Worm (Caenorhabditis elegans) whole organism, L4 larva: Measurements from ENCODE around the gene F12F6.1.
A peak's percentile ranks its signal among the peaks of the same experiment; 100 is the strongest.

ENCODE experiments used
- F26F4.8 ChIP-seq: fragments of 200-800 bp; sonication (Bioruptor generic); conservative IDR thresholded peaks from 2 replicates; pipeline ENCODE4 v1.3.6; 2022; ENCODE audit warnings: missing genetic modification characterization, missing compliant biosample characterization
- F37D6.2 ChIP-seq: sonication (generic microtip); optimal IDR thresholded peaks from 2 replicates; lab custom pipeline; 2016; ENCODE audit warnings: mild to moderate bottlenecking, missing genetic modification characterization, missing compliant biosample characterization
- F44E2.7 ChIP-seq: fragments of 200-800 bp; sonication (Bioruptor generic); IDR thresholded peaks from 2 replicates; pipeline ENCODE4 v2.1.2; 2022; ENCODE audit warnings: missing genetic modification characterization, missing compliant biosample characterization
- R02D3.7 ChIP-seq: fragments of 150-350 bp; sonication (generic microtip); optimal IDR thresholded peaks from 3 replicates; lab custom pipeline; 2014; ENCODE audit warnings: missing biosample characterization, missing genetic modification characterization
- T20F7.1 ChIP-seq: fragments of 200-800 bp; sonication (Bioruptor generic); optimal IDR thresholded peaks from 2 replicates; lab custom pipeline; 2018; ENCODE audit warnings: mild to moderate bottlenecking, missing genetic modification characterization, missing compliant biosample characterization
- Y48G9A.11 ChIP-seq: fragments of 200-800 bp; sonication (Bioruptor generic); IDR thresholded peaks from 2 replicates; pipeline ENCODE4 v1.3.6; 2022; ENCODE audit warnings: missing genetic modification reagents, missing genetic modification characterization, missing compliant biosample characterization
- Y5F2A.4 ChIP-seq: fragments of 200-800 bp; sonication (Bioruptor generic); optimal IDR thresholded peaks from 2 replicates; lab custom pipeline; 2018; ENCODE audit warnings: mild to moderate bottlenecking, missing genetic modification characterization, missing compliant biosample characterization
- Y75B8A.6 ChIP-seq: fragments of 200-800 bp; sonication (Bioruptor generic); IDR thresholded peaks from 2 replicates; pipeline ENCODE4 v1.3.6; 2022; ENCODE audit warnings: missing genetic modification reagents, missing genetic modification characterization, missing compliant biosample characterization
- ZK546.5 ChIP-seq, 2 experiments: sonication (generic microtip); optimal IDR thresholded peaks; 2 replicates each; lab custom pipeline; 2017; ENCODE audit warnings: missing biosample characterization in 2 of 2, missing genetic modification characterization in 2 of 2
- aha-1 ChIP-seq: fragments of 150-350 bp; peaks from one replicate; lab custom pipeline; 2014; ENCODE audit warnings: missing biosample characterization, missing genetic modification characterization
- ama-1 ChIP-seq: fragments of 150-350 bp; optimal IDR thresholded peaks from 2 replicates; lab custom pipeline; 2014; ENCODE audit warnings: inconsistent platforms, mixed read lengths
- arid-1 ChIP-seq: fragments of 200-800 bp; sonication (Bioruptor generic); conservative IDR thresholded peaks from 2 replicates; pipeline ENCODE4 v1.3.6; 2022; ENCODE audit warnings: missing genetic modification reagents, missing genetic modification characterization, missing compliant biosample characterization
- ceh-44 ChIP-seq: fragments of 200-800 bp; sonication (Bioruptor generic); IDR thresholded peaks from 2 replicates; pipeline ENCODE4 v1.3.6; 2022; ENCODE audit warnings: missing genetic modification reagents, missing genetic modification characterization, missing compliant biosample characterization
- cey-2 ChIP-seq: sonication (generic microtip); optimal IDR thresholded peaks from 3 replicates; lab custom pipeline; 2017; ENCODE audit warnings: missing genetic modification characterization, mild to moderate bottlenecking, missing compliant biosample characterization, antibody characterized with exemption, borderline replicate concordance; ENCODE audit not compliant: insufficient read depth
- ctbp-1 ChIP-seq: fragments of 200-800 bp; sonication (Bioruptor generic); IDR thresholded peaks from 2 replicates; pipeline ENCODE4 v1.3.6; 2022; ENCODE audit warnings: missing genetic modification reagents, missing genetic modification characterization, missing compliant biosample characterization
- daf-19 ChIP-seq: fragments of 200-800 bp; sonication (Bioruptor generic); conservative IDR thresholded peaks from 2 replicates; pipeline ENCODE4 v1.3.6; 2022; ENCODE audit warnings: missing genetic modification characterization, missing compliant biosample characterization
- daf-8 ChIP-seq: fragments of 200-800 bp; sonication (Bioruptor generic); IDR thresholded peaks from 2 replicates; pipeline ENCODE4 v1.3.6; 2022; ENCODE audit warnings: missing genetic modification characterization, missing compliant biosample characterization
- dmd-6 ChIP-seq: fragments of 200-800 bp; sonication (Bioruptor generic); IDR thresholded peaks from 2 replicates; pipeline ENCODE4 v1.3.6; 2022; ENCODE audit warnings: missing genetic modification reagents, missing genetic modification characterization, missing compliant biosample characterization
- dmd-8 ChIP-seq: fragments of 200-800 bp; sonication (Bioruptor generic); IDR thresholded peaks from 2 replicates; pipeline ENCODE4 v1.3.6; 2022; ENCODE audit warnings: missing genetic modification characterization, missing compliant biosample characterization
- fkh-10 ChIP-seq: fragments of 150-350 bp; optimal IDR thresholded peaks from 2 replicates; lab custom pipeline; 2014; ENCODE audit warnings: missing biosample characterization, missing genetic modification reagents, missing genetic modification characterization
- fos-1 ChIP-seq: fragments of 150-350 bp; optimal IDR thresholded peaks from 2 replicates; lab custom pipeline; 2014; ENCODE audit warnings: missing biosample characterization, missing genetic modification characterization
- gei-8 ChIP-seq: fragments of 200-800 bp; sonication (Bioruptor generic); optimal IDR thresholded peaks from 2 replicates; lab custom pipeline; 2018; ENCODE audit warnings: mild to moderate bottlenecking, missing genetic modification characterization, missing compliant biosample characterization
- hif-1 ChIP-seq, 2 experiments: sonication (generic microtip); optimal IDR thresholded peaks; 2 replicates each; lab custom pipeline; 2016 to 2017; ENCODE audit warnings: missing compliant biosample characterization in 2 of 2, missing genetic modification characterization in 2 of 2, missing genetic modification reagents in 2 of 2, missing genotype in 2 of 2, mild to moderate bottlenecking in 1 of 2
- jun-1 ChIP-seq: fragments of 150-350 bp; optimal IDR thresholded peaks from 2 replicates; lab custom pipeline; 2014; ENCODE audit warnings: missing biosample characterization, missing genetic modification reagents, missing genetic modification characterization
- lim-7 ChIP-seq: fragments of 200-800 bp; sonication (Bioruptor generic); IDR thresholded peaks from 2 replicates; pipeline ENCODE4 v1.3.6; 2022; ENCODE audit warnings: missing genetic modification characterization, missing compliant biosample characterization
- lin-15B ChIP-seq: fragments of 150-350 bp; sonication (generic microtip); optimal IDR thresholded peaks from 3 replicates; lab custom pipeline; 2014; ENCODE audit warnings: missing biosample characterization, missing genetic modification characterization
- lin-29 ChIP-seq: fragments of 200-800 bp; sonication (Bioruptor generic); IDR thresholded peaks from 2 replicates; pipeline ENCODE4 v1.3.6; 2022; ENCODE audit warnings: missing genetic modification reagents, missing genetic modification characterization, missing compliant biosample characterization
- lin-38 ChIP-seq: fragments of 200-800 bp; sonication (Bioruptor generic); IDR thresholded peaks from 2 replicates; pipeline ENCODE4 v1.3.6; 2022; ENCODE audit warnings: missing genetic modification reagents, missing genetic modification characterization, missing compliant biosample characterization
- lin-39 ChIP-seq: fragments of 150-350 bp; optimal IDR thresholded peaks from 2 replicates; lab custom pipeline; 2014; ENCODE audit warnings: missing biosample characterization, missing genetic modification reagents, missing genetic modification characterization
- lsy-2 ChIP-seq, 2 experiments: fragments of 150-350 bp in 1 of 2; sonication (generic microtip) in 1 of 2; optimal IDR thresholded peaks; 2 replicates each; lab custom pipeline; 2014 to 2017; ENCODE audit warnings: missing biosample characterization in 2 of 2, missing genetic modification characterization in 2 of 2
- madf-5 ChIP-seq, 2 experiments: fragments of 200-800 bp; sonication (Bioruptor generic); IDR thresholded peaks; 2 replicates each; pipeline ENCODE4 v1.3.6; 2022; ENCODE audit warnings: missing compliant biosample characterization in 2 of 2, missing genetic modification characterization in 2 of 2
- mdl-1 ChIP-seq, 2 experiments: fragments of 150-350 bp in 1 of 2; sonication (generic microtip) in 1 of 2; optimal IDR thresholded peaks; 2 replicates each; lab custom pipeline; 2014 to 2017; ENCODE audit warnings: missing biosample characterization in 2 of 2, missing genetic modification characterization in 2 of 2
- mdt-29 ChIP-seq: fragments of 200-800 bp; sonication (Bioruptor generic); IDR thresholded peaks from 2 replicates; pipeline ENCODE4 v1.3.6; 2022; ENCODE audit warnings: missing genetic modification reagents, missing genetic modification characterization, missing compliant biosample characterization
- mes-2 ChIP-seq: sonication (generic microtip); optimal IDR thresholded peaks from 2 replicates; lab custom pipeline; 2016; ENCODE audit warnings: missing genotype, mild to moderate bottlenecking, missing genetic modification characterization, missing compliant biosample characterization; ENCODE audit not compliant: poor library complexity, severe bottlenecking
- mxl-2 ChIP-seq: fragments of 200-800 bp; sonication (Bioruptor generic); conservative IDR thresholded peaks from 2 replicates; pipeline ENCODE4 v1.3.6; 2022; ENCODE audit warnings: missing genetic modification reagents, missing genetic modification characterization, missing compliant biosample characterization
- nhr-102 ChIP-seq: sonication (generic microtip); optimal IDR thresholded peaks from 2 replicates; lab custom pipeline; 2016; ENCODE audit warnings: mild to moderate bottlenecking, missing genetic modification characterization, moderate library complexity, missing compliant biosample characterization
- nhr-11 ChIP-seq: fragments of 150-350 bp; optimal IDR thresholded peaks from 2 replicates; lab custom pipeline; 2014; ENCODE audit warnings: missing biosample characterization, missing genetic modification characterization
- nhr-111 ChIP-seq: fragments of 200-800 bp; sonication (Bioruptor generic); optimal IDR thresholded peaks from 2 replicates; lab custom pipeline; 2018; ENCODE audit warnings: mild to moderate bottlenecking, missing genetic modification characterization, missing compliant biosample characterization
- nhr-237 ChIP-seq: sonication (generic microtip); optimal IDR thresholded peaks from 2 replicates; lab custom pipeline; 2017; ENCODE audit warnings: missing biosample characterization, missing genetic modification characterization
- nhr-28 ChIP-seq: fragments of 150-350 bp; optimal IDR thresholded peaks from 2 replicates; lab custom pipeline; 2014; ENCODE audit warnings: missing biosample characterization, missing genetic modification characterization
- nhr-48 ChIP-seq: sonication (generic microtip); optimal IDR thresholded peaks from 2 replicates; lab custom pipeline; 2016; ENCODE audit warnings: mild to moderate bottlenecking, missing genetic modification characterization, missing compliant biosample characterization
- nhr-77 ChIP-seq: fragments of 150-350 bp; optimal IDR thresholded peaks from 2 replicates; lab custom pipeline; 2014; ENCODE audit warnings: missing biosample characterization, missing genetic modification characterization
- php-3 ChIP-seq: fragments of 200-800 bp; sonication (Bioruptor generic); IDR thresholded peaks from 2 replicates; pipeline ENCODE4 v1.3.6; 2022; ENCODE audit warnings: missing genetic modification reagents, missing genetic modification characterization, missing compliant biosample characterization
- saeg-2 ChIP-seq: fragments of 200-800 bp; sonication (Bioruptor generic); IDR thresholded peaks from 2 replicates; pipeline ENCODE4 v1.3.6; 2022; ENCODE audit warnings: missing genetic modification reagents, missing genetic modification characterization, missing compliant biosample characterization
- set-16 ChIP-seq: fragments of 200-800 bp; sonication (Bioruptor generic); IDR thresholded peaks from 2 replicates; pipeline ENCODE4 v1.3.6; 2022; ENCODE audit warnings: missing genetic modification reagents, missing genetic modification characterization, missing compliant biosample characterization
- skn-1 ChIP-seq: fragments of 150-350 bp; optimal IDR thresholded peaks from 2 replicates; lab custom pipeline; 2014; ENCODE audit warnings: missing biosample characterization, missing genetic modification characterization
- spr-1 ChIP-seq: sonication (generic microtip); optimal IDR thresholded peaks from 2 replicates; lab custom pipeline; 2016; ENCODE audit warnings: mild to moderate bottlenecking, missing genetic modification characterization, missing compliant biosample characterization
- unc-130 ChIP-seq: sonication (generic microtip); optimal IDR thresholded peaks from 2 replicates; lab custom pipeline; 2016; ENCODE audit warnings: missing genetic modification reagents, missing genetic modification characterization, missing compliant biosample characterization
- unc-62 ChIP-seq, 3 experiments: fragments of 150-350 bp in 1 of 3; sonication (generic microtip); optimal IDR thresholded peaks in 2 of 3; peaks in 1 of 3; 1 replicate in 1 of 3; 2 replicates in 2 of 3; lab custom pipeline; 2014 to 2017; ENCODE audit warnings: missing biosample characterization in 3 of 3, missing genetic modification characterization in 3 of 3, missing genetic modification reagents in 3 of 3, missing genotype in 1 of 3
- zfp-3 ChIP-seq: fragments of 200-800 bp; sonication (Bioruptor generic); conservative IDR thresholded peaks from 2 replicates; pipeline ENCODE4 v1.3.6; 2022; ENCODE audit warnings: missing genetic modification reagents, missing genetic modification characterization, missing compliant biosample characterization
- zip-2 ChIP-seq: fragments of 150-350 bp; optimal IDR thresholded peaks from 2 replicates; lab custom pipeline; 2014; ENCODE audit warnings: missing biosample characterization, missing genetic modification characterization

Gene F12F6.1

DNA sequence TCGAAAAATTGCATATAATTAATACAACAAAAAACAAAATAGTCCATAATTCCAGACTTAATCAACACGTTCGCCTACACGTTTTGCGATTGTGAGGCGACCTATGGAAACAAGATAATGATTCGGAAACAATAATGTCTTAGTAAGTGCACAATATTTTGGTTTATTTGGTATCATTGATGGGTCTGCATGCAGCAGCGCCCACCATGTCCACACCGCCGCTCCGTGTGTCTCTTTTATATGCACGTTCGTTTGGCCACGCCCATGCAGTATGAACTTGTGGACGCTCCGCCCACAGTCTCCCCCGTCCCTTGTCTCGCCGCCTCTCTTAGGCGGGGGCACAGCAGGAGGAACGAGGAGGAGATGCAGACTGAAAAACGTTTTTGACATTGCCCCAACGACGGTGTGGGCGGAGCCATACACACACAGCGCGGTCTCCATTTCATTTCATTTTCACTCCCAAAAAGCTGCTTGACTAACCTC, 10.5 kb downstream of the F12F6.1 start, which contains the start of gene mig-38 (continued):
- TF ChIP-seq F44E2.7 (GFP tag; lab: Robert Waterston, UW) = no peak
- peak; percentile 45 for TF ChIP-seq arid-1 (GFP tag; lab: Robert Waterston, UW)
- TF ChIP-seq nhr-77 (tag; lab: Kevin White, UChicago) = peak; percentile 48
- no peak for TF ChIP-seq lin-39 (tag; lab: Kevin White, UChicago)
- TF ChIP-seq mdt-29 (GFP tag; lab: Robert Waterston, UW) = no peak
- TF ChIP-seq zfp-3 = 0 out of 2 replicates have a peak, but pooled peaks have one; percentile 36
- TF ChIP-seq fos-1 (tag; lab: Kevin White, UChicago) = no peak
- TF ChIP-seq Y48G9A.11 (GFP tag; lab: Robert Waterston, UW) = no peak
- no peak for TF ChIP-seq zip-2 (tag; lab: Kevin White, UChicago)
- no peak for TF ChIP-seq madf-5 (GFP tag; IDR thresholded peaks at IDR 0.05; lab: Robert Waterston, UW)
- TF ChIP-seq lsy-2 (tag; optimal IDR thresholded peaks at IDR 0.05; lab: Kevin White, UChicago) = peak in 1 of 2 experiments; percentile 50
- TF ChIP-seq nhr-11 (tag; lab: Kevin White, UChicago) = peak; percentile 52
- TF ChIP-seq nhr-28 (tag; lab: Kevin White, UChicago) = peak; percentile 34
- TF ChIP-seq gei-8 (GFP tag; lab: Kevin White, UChicago) = no peak
- TF ChIP-seq daf-8 (GFP tag; lab: Robert Waterston, UW) = no peak
- peak; percentile 98 for TF ChIP-seq aha-1 (tag; lab: Kevin White, UChicago)
- TF ChIP-seq jun-1 (tag; lab: Kevin White, UChicago) = no peak
- TF ChIP-seq cey-2 (tag; lab: Kevin White, UChicago) = no peak
- no peak for TF ChIP-seq F26F4.8 (GFP tag; lab: Robert Waterston, UW)
- no peak for TF ChIP-seq saeg-2 (GFP tag; lab: Robert Waterston, UW)
- no peak for TF ChIP-seq unc-130 (GFP tag; lab: Kevin White, UChicago)
- TF ChIP-seq dmd-6 (GFP tag; lab: Robert Waterston, UW) = peak; percentile 39
- no peak for TF ChIP-seq lim-7 (GFP tag; lab: Robert Waterston, UW)
- no peak for TF ChIP-seq skn-1 (tag; lab: Kevin White, UChicago)
- peak; percentile 94 for TF ChIP-seq ama-1 (lab: Kevin White, UChicago)
- no peak for TF ChIP-seq lin-15B
- TF ChIP-seq nhr-111 (GFP tag; lab: Kevin White, UChicago) = peak; percentile 7
- peak; percentile 65 for TF ChIP-seq nhr-48 (tag; lab: Kevin White, UChicago)
- no peak for TF ChIP-seq Y75B8A.6 (GFP tag; lab: Robert Waterston, UW)
- no peak for TF ChIP-seq Y5F2A.4 (GFP tag; lab: Kevin White, UChicago)
- peak; percentile 65 for TF ChIP-seq T20F7.1 (GFP tag; lab: Kevin White, UChicago)
- TF ChIP-seq lin-38 (GFP tag; lab: Robert Waterston, UW) = peak; percentile 7; the same call in 1 of the 2 replicates
- no peak for TF ChIP-seq unc-62 (GFP tag; optimal IDR thresholded peaks at IDR 0.05 in 1 of 2; lab: Kevin White, UChicago)
- no peak for TF ChIP-seq unc-62 (tag; optimal IDR thresholded peaks at IDR 0.05; lab: Kevin White, UChicago)
- TF ChIP-seq mes-2 (tag; lab: Kevin White, UChicago) = peak; percentile 47
- no peak for TF ChIP-seq fkh-10
- 0 out of 2 replicates have a peak, but pooled peaks have one; percentile 69 for TF ChIP-seq daf-19 (GFP tag; lab: Robert Waterston, UW)
- peak; percentile 12; the same call in 1 of the 2 replicates for TF ChIP-seq ctbp-1 (GFP tag; lab: Robert Waterston, UW)
- TF ChIP-seq dmd-8 (GFP tag; lab: Robert Waterston, UW) = no peak; the same call in 1 of the 2 replicates
- TF ChIP-seq hif-1 (tag; optimal IDR thresholded peaks at IDR 0.05; lab: Kevin White, UChicago) = no peak
- TF ChIP-seq lin-29 (GFP tag; lab: Robert Waterston, UW) = no peak
- peak; percentile 79 for TF ChIP-seq set-16 (GFP tag; lab: Robert Waterston, UW)
- TF ChIP-seq php-3 (GFP tag; lab: Robert Waterston, UW) = no peak; the same call in 1 of the 2 replicates
- no peak for TF ChIP-seq ZK546.5 (tag; optimal IDR thresholded peaks at IDR 0.05; lab: Kevin White, UChicago)
- peak; percentile 68 to 71 for TF ChIP-seq mdl-1 (tag; optimal IDR thresholded peaks at IDR 0.05; lab: Kevin White, UChicago)
- no peak for TF ChIP-seq F37D6.2 (tag; lab: Kevin White, UChicago)
- TF ChIP-seq spr-1 (tag; lab: Kevin White, UChicago) = peak; percentile 8
- no peak for TF ChIP-seq nhr-102 (tag; lab: Kevin White, UChicago)
- TF ChIP-seq ceh-44 (GFP tag; lab: Robert Waterston, UW) = no peak
- TF ChIP-seq nhr-237 (tag; lab: Kevin White, UChicago) = no peak
- no peak for TF ChIP-seq R02D3.7 (tag; lab: Kevin White, UChicago)
- no peak for TF ChIP-seq mxl-2 (GFP tag; lab: Robert Waterston, UW)
